Worm (Caenorhabditis elegans) whole organism, midembryonic: ENCODE results near the gene nep-20.

Source experiments
- T22C8.4 ChIP-seq: fragments of 200-800 bp; sonication (Bioruptor generic); IDR thresholded peaks from 2 replicates; pipeline ENCODE4 v1.3.6; 2022; ENCODE audit warnings: missing genetic modification characterization, missing compliant biosample characterization
- cog-1 ChIP-seq: sonication (generic microtip); optimal IDR thresholded peaks from 2 replicates; lab custom pipeline; 2016; ENCODE audit warnings: missing genetic modification characterization, missing compliant biosample characterization
- flt-1 ChIP-seq: fragments of 200-800 bp; sonication (Bioruptor generic); IDR thresholded peaks from 2 replicates; pipeline ENCODE4 v1.3.6; 2022; ENCODE audit warnings: missing genetic modification characterization, missing compliant biosample characterization
- klf-2 ChIP-seq: fragments of 200-800 bp; sonication (Bioruptor generic); conservative IDR thresholded peaks from 2 replicates; pipeline ENCODE4 v1.3.6; 2022; ENCODE audit warnings: missing genetic modification reagents, missing genetic modification characterization, missing compliant biosample characterization
- med-1 ChIP-seq: sonication (generic microtip); optimal IDR thresholded peaks from 2 replicates; lab custom pipeline; 2017; ENCODE audit warnings: missing genetic modification characterization, mild to moderate bottlenecking, missing compliant biosample characterization, antibody characterized with exemption, missing genetic modification reagents; ENCODE audit not compliant: insufficient read depth
- ref-1 ChIP-seq: fragments of 200-800 bp; sonication (Bioruptor generic); conservative IDR thresholded peaks from 2 replicates; pipeline ENCODE4 v1.3.6; 2022; ENCODE audit warnings: missing genetic modification reagents, missing genetic modification characterization, missing compliant biosample characterization
- tab-1 ChIP-seq: fragments of 200-800 bp; sonication (Bioruptor generic); IDR thresholded peaks from 2 replicates; pipeline ENCODE4 v1.3.6; 2022; ENCODE audit warnings: missing genetic modification characterization, missing compliant biosample characterization
- ztf-23 ChIP-seq: fragments of 200-800 bp; sonication (Bioruptor generic); IDR thresholded peaks from 2 replicates; pipeline ENCODE4 v1.3.6; 2022; ENCODE audit warnings: missing genetic modification reagents, missing genetic modification characterization, missing compliant biosample characterization
- ztf-29 ChIP-seq: fragments of 200-800 bp; sonication (Bioruptor generic); IDR thresholded peaks from 2 replicates; pipeline ENCODE4 v1.3.6; 2022; ENCODE audit warnings: missing genetic modification reagents, missing genetic modification characterization, missing compliant biosample characterization

nep-20 gene

DNA sequence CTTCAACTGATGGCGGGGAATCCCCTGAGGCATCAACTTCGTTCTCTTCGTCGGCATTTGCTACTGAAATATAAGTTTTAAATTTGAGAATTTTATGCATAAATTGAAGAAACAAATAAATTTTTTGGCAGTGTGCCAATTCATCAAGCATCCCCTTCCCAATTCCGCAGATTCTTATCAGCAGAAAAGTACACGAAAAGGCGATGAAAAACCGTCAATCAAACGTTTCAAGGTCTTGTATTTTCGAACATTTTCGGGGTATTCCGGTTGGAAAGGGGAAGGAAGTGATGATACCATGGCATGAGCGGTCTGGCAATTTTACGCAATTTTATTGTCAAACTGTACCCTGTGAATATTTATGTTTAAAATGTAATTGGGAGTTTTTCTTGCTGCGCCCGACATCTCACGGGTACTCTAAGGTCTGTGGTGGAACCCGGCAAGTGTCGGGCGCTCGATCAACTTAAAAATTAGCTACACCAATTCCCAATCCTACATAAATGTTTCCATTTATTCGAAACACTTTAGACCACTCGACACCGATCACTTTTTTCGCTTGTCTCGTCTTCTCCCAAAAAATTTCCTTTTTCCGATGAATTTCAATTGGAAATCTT is 39.6 kb upstream of the nep-20 start:
- TF ChIP-seq flt-1 (no peak), T22C8.4 (no peak), cog-1 (tag; lab: Kevin White, UChicago) (no peak), med-1 (GFP tag; lab: Kevin White, UChicago) (no peak), ref-1 (GFP tag; lab: Robert Waterston, UW) (no peak), klf-2 (GFP tag; lab: Robert Waterston, UW) (no peak), ztf-23 (GFP tag; lab: Robert Waterston, UW) (no peak), ztf-29 (GFP tag; lab: Robert Waterston, UW) (no peak), tab-1 (no peak)

DNA sequence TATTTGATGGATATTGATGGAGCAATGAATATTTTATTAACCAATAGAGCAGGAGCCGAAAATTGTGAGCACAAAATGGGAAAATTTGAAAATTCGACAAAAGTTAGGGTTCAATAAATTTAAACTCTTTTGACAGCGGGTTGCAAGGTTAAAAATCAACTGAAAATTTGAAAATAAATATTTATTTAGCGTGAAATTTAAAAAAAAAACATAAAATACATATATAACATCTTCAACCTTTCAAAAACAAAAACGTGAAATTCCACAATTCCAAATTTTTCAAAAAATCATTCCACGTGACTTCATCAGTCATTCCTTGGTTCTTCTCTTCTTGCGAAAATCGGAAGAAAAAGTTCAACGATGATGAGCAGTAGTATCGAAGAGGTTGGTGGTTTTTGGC is 34.0 kb upstream of the nep-20 start, which contains the start of gene C16C8.18:
Gene C16C8.18 (plus strand): TSS at position 301 of the 400 bp plus-strand sequence.
- TF ChIP-seq flt-1 (no peak), tab-1 (no peak), ztf-23 (GFP tag; lab: Robert Waterston, UW) (no peak), ref-1 (GFP tag; lab: Robert Waterston, UW) (no peak), T22C8.4 (no peak), med-1 (GFP tag; lab: Kevin White, UChicago) (no peak), klf-2 (GFP tag; lab: Robert Waterston, UW) (no peak), ztf-29 (GFP tag; lab: Robert Waterston, UW) (no peak), cog-1 (tag; lab: Kevin White, UChicago) (no peak)

DNA sequence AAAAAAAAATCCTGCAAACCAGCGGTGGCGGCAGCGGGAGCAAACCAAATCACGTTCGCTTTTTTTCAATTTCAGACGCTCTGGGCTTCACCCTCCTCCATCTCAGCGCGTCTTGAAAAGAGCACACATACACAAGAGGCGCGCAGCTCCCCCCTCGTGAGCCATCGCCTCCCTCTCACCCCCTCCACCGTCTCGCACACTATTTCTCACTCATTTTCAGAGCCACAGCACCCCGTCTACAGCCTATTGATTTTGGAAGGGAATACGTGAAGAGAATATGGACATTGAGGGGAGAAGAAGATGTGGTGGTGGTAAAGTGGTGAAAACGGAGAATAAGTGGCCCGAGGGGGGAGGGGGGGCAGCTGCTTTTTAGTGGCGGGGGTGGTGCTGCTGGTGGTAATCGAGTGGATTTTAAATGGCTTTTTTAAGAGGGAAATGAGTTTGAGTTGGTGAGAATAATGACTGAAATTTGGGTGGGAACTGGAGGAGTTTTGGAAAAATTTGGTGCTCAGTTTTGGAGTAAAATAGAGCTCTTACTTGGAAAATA is 32.8 kb upstream of the nep-20 start:
- TF ChIP-seq ztf-23 (GFP tag; lab: Robert Waterston, UW) (peak; percentile 56; the same call in 1 of the 2 replicates), flt-1 (no peak), ref-1 (GFP tag; lab: Robert Waterston, UW) (no peak), cog-1 (tag; lab: Kevin White, UChicago) (no peak), T22C8.4 (0 out of 2 replicates have a peak, but pooled peaks have one; percentile 16), tab-1 (no peak), klf-2 (GFP tag; lab: Robert Waterston, UW) (no peak)

DNA sequence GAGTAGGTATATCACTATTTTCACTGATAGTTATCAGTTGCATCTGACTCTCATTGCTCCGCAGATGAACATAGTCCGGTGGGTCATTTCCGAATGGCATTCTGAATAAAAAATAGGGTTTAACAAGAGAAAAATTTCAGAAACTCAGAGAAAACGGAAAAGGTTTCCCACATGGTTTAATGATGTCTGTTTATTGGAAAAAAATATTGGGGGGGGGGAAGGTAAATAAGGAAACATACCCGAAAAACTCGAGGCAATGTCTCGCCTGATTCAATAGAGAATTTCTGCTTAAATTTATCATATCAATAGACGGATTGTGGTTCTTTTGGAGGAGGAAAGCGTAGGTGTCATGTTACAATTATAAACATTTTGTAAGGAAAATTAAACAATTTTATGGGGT is 30.0 kb upstream of the nep-20 start, which contains the start of gene nep-11:
Gene nep-11 (minus strand): TSS at position 101 of the 400 bp plus-strand sequence.
- TF ChIP-seq med-1 (GFP tag; lab: Kevin White, UChicago): no peak
- no peak for TF ChIP-seq T22C8.4
- TF ChIP-seq tab-1: no peak
- no peak for TF ChIP-seq ref-1 (GFP tag; lab: Robert Waterston, UW)
- TF ChIP-seq flt-1: no peak
- TF ChIP-seq klf-2 (GFP tag; lab: Robert Waterston, UW): no peak
- no peak for TF ChIP-seq ztf-23 (GFP tag; lab: Robert Waterston, UW)
- TF ChIP-seq ztf-29 (GFP tag; lab: Robert Waterston, UW): no peak
- no peak for TF ChIP-seq cog-1 (tag; lab: Kevin White, UChicago)

DNA sequence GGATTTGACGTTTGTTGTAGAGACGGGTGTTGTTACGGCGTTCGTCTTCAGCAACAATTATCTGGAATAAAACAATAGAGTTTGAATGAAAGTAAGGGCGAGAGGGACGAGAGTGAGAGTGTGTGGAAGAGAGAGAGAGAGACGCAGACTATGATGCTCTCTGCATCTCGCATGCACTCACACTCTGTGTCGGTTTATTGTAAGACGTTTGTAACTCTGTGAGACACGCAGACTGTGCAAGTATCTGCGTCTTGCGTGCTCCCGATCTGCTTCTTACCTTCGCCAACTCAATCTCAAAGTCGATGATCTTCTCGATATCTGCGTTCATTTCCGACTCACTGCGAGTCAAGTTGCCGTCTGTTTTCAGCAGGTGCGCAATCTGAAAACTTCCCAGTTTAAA is 27.6 kb upstream of the nep-20 start:
- no peak for TF ChIP-seq klf-2 (GFP tag; lab: Robert Waterston, UW)
- no peak for TF ChIP-seq med-1 (GFP tag; lab: Kevin White, UChicago)
- no peak for TF ChIP-seq ref-1 (GFP tag; lab: Robert Waterston, UW)
- TF ChIP-seq T22C8.4: no peak
- no peak for TF ChIP-seq ztf-23 (GFP tag; lab: Robert Waterston, UW)
- no peak for TF ChIP-seq flt-1
- TF ChIP-seq ztf-29 (GFP tag; lab: Robert Waterston, UW): no peak
- no peak for TF ChIP-seq tab-1
- TF ChIP-seq cog-1 (tag; lab: Kevin White, UChicago): no peak

DNA sequence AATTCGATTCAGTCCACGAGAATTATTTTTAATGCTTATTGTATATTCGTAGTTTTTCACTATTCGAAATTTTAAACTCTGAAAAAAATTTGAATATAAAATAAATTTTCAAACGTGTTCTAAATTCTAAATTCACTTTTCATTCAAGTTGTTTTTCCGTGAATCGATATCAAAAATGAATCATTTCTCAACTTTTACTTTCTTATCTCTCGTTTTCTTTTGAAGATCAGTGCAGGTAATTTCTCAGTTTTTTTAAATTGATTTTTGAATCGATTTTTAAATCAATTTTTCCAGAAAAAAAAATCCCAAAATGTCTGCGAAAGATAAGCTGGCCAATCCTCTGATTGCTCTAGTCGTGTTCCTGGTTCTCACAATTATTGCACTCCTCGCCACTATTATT is 21.1 kb upstream of the nep-20 start, which contains the start of gene nep-6:
Gene nep-6 (plus strand): TSS at position 301 of the 400 bp plus-strand sequence.
- TF ChIP-seq ztf-29 (GFP tag; lab: Robert Waterston, UW) (no peak), flt-1 (no peak), med-1 (GFP tag; lab: Kevin White, UChicago) (no peak), T22C8.4 (no peak), cog-1 (tag; lab: Kevin White, UChicago) (no peak), ztf-23 (GFP tag; lab: Robert Waterston, UW) (no peak), ref-1 (GFP tag; lab: Robert Waterston, UW) (no peak), klf-2 (GFP tag; lab: Robert Waterston, UW) (no peak), tab-1 (no peak)

DNA sequence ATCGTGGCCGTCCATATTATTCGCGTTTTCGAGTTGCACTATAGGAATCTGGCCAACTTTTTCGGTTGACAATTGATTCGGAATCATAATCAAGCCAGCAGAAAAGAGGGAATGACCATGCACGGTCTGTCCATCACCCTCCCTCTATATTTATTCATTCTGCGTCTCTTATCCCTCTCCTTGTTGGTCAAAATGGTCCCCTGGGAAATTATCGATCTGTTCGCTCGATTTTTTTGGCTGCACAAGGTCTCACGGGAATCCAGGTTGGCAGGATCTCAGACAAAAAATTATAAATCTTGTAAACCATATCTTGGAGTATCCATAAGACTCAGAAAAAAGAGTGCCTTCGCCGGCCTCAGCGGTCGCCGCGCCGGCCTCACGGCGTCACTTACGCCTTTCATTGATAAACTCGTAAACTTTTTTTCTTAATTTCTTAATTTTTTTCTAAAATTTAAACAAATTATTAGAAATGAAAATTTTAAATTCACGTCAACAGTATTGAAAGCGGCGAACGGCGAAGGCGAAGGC is 19.1 kb upstream of the nep-20 start, which contains the start of the genes F18A12.7 and F18A12.2:
Gene F18A12.7 (minus strand): TSS at position 101 of the 528 bp plus-strand sequence.
Gene F18A12.2 (plus strand): TSS at position 478 of the 528 bp plus-strand sequence.
- TF ChIP-seq ztf-23 (GFP tag; lab: Robert Waterston, UW): no peak
- TF ChIP-seq cog-1 (tag; lab: Kevin White, UChicago): no peak
- no peak for TF ChIP-seq T22C8.4
- no peak for TF ChIP-seq klf-2 (GFP tag; lab: Robert Waterston, UW)
- TF ChIP-seq ref-1 (GFP tag; lab: Robert Waterston, UW): no peak
- no peak for TF ChIP-seq flt-1
- no peak for TF ChIP-seq ztf-29 (GFP tag; lab: Robert Waterston, UW)
- TF ChIP-seq tab-1: no peak

DNA sequence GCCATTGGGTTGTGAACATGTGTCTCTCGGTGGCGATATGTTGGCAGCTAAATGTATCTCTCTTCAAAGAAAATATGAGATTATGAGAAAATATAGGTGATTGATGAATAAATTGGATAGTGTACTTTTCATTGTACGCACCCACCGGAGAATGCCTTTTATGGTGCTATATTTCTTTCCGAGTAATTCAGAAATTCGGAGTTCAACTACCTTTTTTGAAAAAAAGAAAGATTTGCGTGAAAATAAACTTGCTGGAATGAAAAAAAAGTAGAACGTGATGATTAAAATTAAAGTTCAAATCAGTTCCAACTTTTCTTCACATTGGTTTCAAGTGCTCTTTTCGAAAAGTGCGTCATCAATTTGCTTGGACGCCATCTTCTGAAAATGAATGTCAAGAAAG is 8.2 kb upstream of the nep-20 start, which contains the start of gene nep-8:
Gene nep-8 (plus strand): TSS at position 301 of the 400 bp plus-strand sequence.
- TF ChIP-seq cog-1 (tag; lab: Kevin White, UChicago): no peak
- TF ChIP-seq flt-1: no peak
- no peak for TF ChIP-seq klf-2 (GFP tag; lab: Robert Waterston, UW)
- no peak for TF ChIP-seq ztf-29 (GFP tag; lab: Robert Waterston, UW)
- no peak for TF ChIP-seq med-1 (GFP tag; lab: Kevin White, UChicago)
- no peak for TF ChIP-seq ref-1 (GFP tag; lab: Robert Waterston, UW)
- TF ChIP-seq ztf-23 (GFP tag; lab: Robert Waterston, UW): no peak
- TF ChIP-seq T22C8.4: no peak
- no peak for TF ChIP-seq tab-1

DNA sequence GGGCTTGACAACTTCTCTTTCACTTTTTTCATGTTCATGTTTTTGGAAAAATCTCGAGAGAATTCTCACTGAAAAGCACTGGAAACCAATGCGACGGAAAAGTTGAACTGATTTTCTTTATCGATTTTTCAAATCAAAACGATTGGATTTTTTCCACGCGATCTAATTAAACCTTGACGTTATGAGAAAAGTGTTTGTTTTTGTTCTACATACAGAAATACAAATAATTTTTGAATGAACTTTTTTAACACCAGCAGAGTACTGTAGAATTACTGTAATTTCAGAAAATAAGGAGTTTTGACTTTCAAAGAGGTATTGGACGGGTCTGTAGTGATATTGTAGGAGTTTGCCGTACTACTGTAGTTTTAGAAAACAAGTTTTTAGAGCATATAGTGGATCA is 7.5 kb upstream of the nep-20 start, which contains the start of gene nep-10:
Gene nep-10 (minus strand): TSS at position 101 of the 400 bp plus-strand sequence.
- no peak for TF ChIP-seq klf-2 (GFP tag; lab: Robert Waterston, UW)
- no peak for TF ChIP-seq ztf-29 (GFP tag; lab: Robert Waterston, UW)
- no peak for TF ChIP-seq med-1 (GFP tag; lab: Kevin White, UChicago)
- TF ChIP-seq T22C8.4: no peak
- TF ChIP-seq ref-1 (GFP tag; lab: Robert Waterston, UW): no peak
- no peak for TF ChIP-seq tab-1
- TF ChIP-seq cog-1 (tag; lab: Kevin White, UChicago): no peak
- TF ChIP-seq flt-1: no peak
- no peak for TF ChIP-seq ztf-23 (GFP tag; lab: Robert Waterston, UW)
